Worm (Caenorhabditis elegans) whole organism, L2 larva: ENCODE data around the gene nhr-170.

Experiments
- aly-2 ChIP-seq: fragments of 150-350 bp; optimal IDR thresholded peaks from 2 replicates; lab custom pipeline; 2014; ENCODE audit warnings: missing biosample characterization, missing genetic modification characterization
- nhr-12 ChIP-seq: fragments of 150-350 bp; optimal IDR thresholded peaks from 2 replicates; lab custom pipeline; 2014; ENCODE audit warnings: missing biosample characterization, missing genetic modification characterization
- nhr-23 ChIP-seq: fragments of 150-350 bp; optimal IDR thresholded peaks from 2 replicates; lab custom pipeline; 2014; ENCODE audit warnings: missing biosample characterization, missing genetic modification reagents, missing genetic modification characterization
- nhr-237 ChIP-seq: fragments of 150-350 bp; optimal IDR thresholded peaks from 2 replicates; lab custom pipeline; 2014; ENCODE audit warnings: missing biosample characterization, missing genetic modification characterization
- nhr-77 ChIP-seq: fragments of 150-350 bp; optimal IDR thresholded peaks from 2 replicates; lab custom pipeline; 2014; ENCODE audit warnings: missing biosample characterization, missing genetic modification characterization
- skn-1 ChIP-seq: sonication (generic microtip); optimal IDR thresholded peaks from 2 replicates; lab custom pipeline; 2017; ENCODE audit warnings: missing biosample characterization, missing genetic modification characterization
- unc-55 ChIP-seq: fragments of 150-350 bp; sonication (generic microtip); optimal IDR thresholded peaks from 3 replicates; lab custom pipeline; 2014; ENCODE audit warnings: missing biosample characterization, missing genetic modification reagents, missing genetic modification characterization

DNA sequence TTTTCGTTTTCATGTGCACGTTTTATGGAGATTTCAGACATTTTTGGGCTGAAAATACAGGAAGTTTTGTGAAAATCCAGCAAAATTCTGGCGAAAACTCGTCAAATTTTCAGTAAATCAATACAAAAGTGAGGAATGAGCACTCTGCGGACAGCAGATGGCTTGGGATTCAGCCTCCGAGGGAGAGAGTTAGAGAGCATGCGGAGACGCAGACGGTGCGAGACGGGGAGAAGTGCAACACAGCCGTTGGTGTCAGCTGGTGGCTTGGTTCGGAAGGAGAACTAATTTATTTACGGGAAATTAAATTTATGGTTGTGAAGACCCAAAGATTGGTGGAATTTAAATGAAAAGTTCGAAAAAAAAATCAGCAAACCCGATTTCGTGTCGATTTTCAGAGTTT is 8.0 kb upstream of the nhr-170 start, which contains the start of gene C54E10.6:
- TF ChIP-seq nhr-237 (tag; lab: Kevin White, UChicago), result no peak
- TF ChIP-seq nhr-23 (tag; lab: Kevin White, UChicago), result no peak
- no peak for TF ChIP-seq nhr-77 (tag; lab: Kevin White, UChicago)
- TF ChIP-seq aly-2, result no peak
- TF ChIP-seq unc-55 (GFP tag; lab: Kevin White, UChicago), result peak; percentile 21
- no peak for TF ChIP-seq skn-1
- TF ChIP-seq nhr-12, result no peak
